Worm (Caenorhabditis elegans): Measurements from ENCODE around the gene lbp-4.
A peak's percentile ranks its signal among the peaks of the same experiment; 100 is the strongest.

Gene lbp-4

ce11 chrV:7803563-7803962 lies 16.8 kb upstream of the lbp-4 start:
- TF ChIP-seq syd-9 (tag; optimal IDR thresholded peaks at IDR 0.05) (no peak), ceh-14 (tag; optimal IDR thresholded peaks at IDR 0.05) (no peak), unc-42 (tag; optimal IDR thresholded peaks at IDR 0.05) (no peak), ets-4 (tag; optimal IDR thresholded peaks at IDR 0.05) (no peak), Y22D7AL.16 (tag; optimal IDR thresholded peaks at IDR 0.05) (no peak), odd-2 (tag; optimal IDR thresholded peaks at IDR 0.05) (no peak), ztf-16 (tag; optimal IDR thresholded peaks at IDR 0.05) (no peak), hlh-15 (tag; optimal IDR thresholded peaks at IDR 0.05) (no peak), C08G9.2 (tag; optimal IDR thresholded peaks at IDR 0.05) (no peak), ahr-1 (tag; optimal IDR thresholded peaks at IDR 0.05) (no peak), hlh-6 (tag; optimal IDR thresholded peaks at IDR 0.05) (no peak), pha-2 (tag; optimal IDR thresholded peaks at IDR 0.05) (no peak), ceh-19 (GFP tag; optimal IDR thresholded peaks at IDR 0.05) (no peak)

- TF ChIP-seq tbx-7 (tag; optimal IDR thresholded peaks at IDR 0.05) (no peak), ceh-34 (tag; optimal IDR thresholded peaks at IDR 0.05) (peak; percentile 1), tbx-2 (tag; optimal IDR thresholded peaks at IDR 0.05) (peak; percentile 60), ceh-31 (tag; optimal IDR thresholded peaks at IDR 0.05) (peak; percentile 41), zip-5 (tag; optimal IDR thresholded peaks at IDR 0.05) (no peak), hlh-30 (tag; optimal IDR thresholded peaks at IDR 0.05; ENCODE audit: insufficient read depth) (peak; percentile 94), pha-2 (tag; optimal IDR thresholded peaks at IDR 0.05) (peak; percentile 13), hlh-8 (tag; optimal IDR thresholded peaks at IDR 0.05) (no peak)
Observed at ce11 chrV:7804064-7804800, 16.1 kb upstream of the lbp-4 start, which contains the start of gene uvs-1. TSS of gene uvs-1 (minus strand) at chrV:7804208.

ce11 chrV:7804801-7805163 lies 15.6 kb upstream of the lbp-4 start, which contains the start of gene xpo-1:
TSS of gene xpo-1 (plus strand) at chrV:7805064.
- no peak for TF ChIP-seq sdc-2 (tag; optimal IDR thresholded peaks at IDR 0.05)
- no peak for TF ChIP-seq pros-1 (tag; optimal IDR thresholded peaks at IDR 0.05)
- no peak for TF ChIP-seq elt-4 (tag; optimal IDR thresholded peaks at IDR 0.05)
- no peak for TF ChIP-seq pax-1 (tag; optimal IDR thresholded peaks at IDR 0.05)
- no peak for TF ChIP-seq unc-42 (tag; optimal IDR thresholded peaks at IDR 0.05)
- no peak for TF ChIP-seq ztf-16 (tag; optimal IDR thresholded peaks at IDR 0.05)
- no peak for TF ChIP-seq dmd-4 (tag; optimal IDR thresholded peaks at IDR 0.05; ENCODE audit: borderline replicate concordance)
- TF ChIP-seq che-1 (tag; optimal IDR thresholded peaks at IDR 0.05): no peak
- TF ChIP-seq ama-1 (optimal IDR thresholded peaks at IDR 0.05): no peak
- no peak for TF ChIP-seq ceh-14 (tag; optimal IDR thresholded peaks at IDR 0.05)
- no peak for TF ChIP-seq tbx-7 (tag; optimal IDR thresholded peaks at IDR 0.05)
- TF ChIP-seq tbx-2 (tag; optimal IDR thresholded peaks at IDR 0.05): no peak
- no peak for TF ChIP-seq pqm-1 (tag; optimal IDR thresholded peaks at IDR 0.05)
- no peak for TF ChIP-seq rnt-1 (tag; optimal IDR thresholded peaks at IDR 0.05)
- TF ChIP-seq lin-11 (tag; optimal IDR thresholded peaks at IDR 0.05): no peak
- TF ChIP-seq ahr-1 (tag; optimal IDR thresholded peaks at IDR 0.05): no peak
- TF ChIP-seq elt-2 (tag; optimal IDR thresholded peaks at IDR 0.05): no peak
- TF ChIP-seq pha-2 (tag; optimal IDR thresholded peaks at IDR 0.05): no peak
- TF ChIP-seq ceh-19 (GFP tag; optimal IDR thresholded peaks at IDR 0.05): no peak

- TF ChIP-seq unc-42 (tag; optimal IDR thresholded peaks at IDR 0.05) (no peak), lin-11 (tag; optimal IDR thresholded peaks at IDR 0.05) (no peak), syd-9 (tag; optimal IDR thresholded peaks at IDR 0.05) (no peak), pha-4 (tag; optimal IDR thresholded peaks at IDR 0.05) (no peak), sox-2 (GFP tag; IDR thresholded peaks at IDR 0.05) (no peak), ref-2 (tag; optimal IDR thresholded peaks at IDR 0.05) (no peak), ceh-18 (tag; optimal IDR thresholded peaks at IDR 0.05) (no peak), hlh-15 (tag; optimal IDR thresholded peaks at IDR 0.05) (no peak)
Observed at ce11 chrV:7806629-7807028, 13.7 kb upstream of the lbp-4 start.

Measured in whole organism, late embryonic.